Fruit fly (Drosophila melanogaster) whole organism, embryonic: Measurements from ENCODE around the gene CG42366.

Experiments used
- Ada2b ChIP-seq: fragments of 200-800 bp; sonication (Bioruptor generic); IDR thresholded peaks from 2 replicates; pipeline ENCODE4 v1.3.6; 2022; ENCODE audit warnings: missing biosample characterization, missing genetic modification characterization
- CG12071 ChIP-seq: fragments of 200-800 bp; sonication (Bioruptor generic); optimal IDR thresholded peaks from 3 replicates; lab custom pipeline; 2018; ENCODE audit warnings: missing biosample characterization, mild to moderate bottlenecking, missing genetic modification characterization
- CG12219 ChIP-seq: fragments of 200-800 bp; sonication (Bioruptor generic); optimal IDR thresholded peaks from 3 replicates; lab custom pipeline; 2018; ENCODE audit warnings: missing biosample characterization, mild to moderate bottlenecking, missing genetic modification characterization
- CG13624 ChIP-seq: fragments of 200-800 bp; sonication (Bioruptor generic); optimal IDR thresholded peaks from 2 replicates; lab custom pipeline; 2016; ENCODE audit warnings: missing biosample characterization, missing genetic modification characterization
- CG16779 ChIP-seq: fragments of 200-800 bp; sonication (Bioruptor generic); IDR thresholded peaks from 2 replicates; pipeline ENCODE4 v1.3.6; 2022; ENCODE audit warnings: missing biosample characterization, missing genetic modification characterization
- CG17385 ChIP-seq: fragments of 200-800 bp; sonication (Bioruptor generic); optimal IDR thresholded peaks from 3 replicates; lab custom pipeline; 2018; ENCODE audit warnings: missing biosample characterization, mild to moderate bottlenecking, missing genetic modification characterization
- CG17829 ChIP-seq: fragments of 200-800 bp; optimal IDR thresholded peaks from 2 replicates; lab custom pipeline; 2019; ENCODE audit warnings: missing biosample characterization, mild to moderate bottlenecking, missing genetic modification characterization, moderate library complexity
- CG31388 ChIP-seq: fragments of 200-800 bp; sonication (Bioruptor generic); optimal IDR thresholded peaks from 2 replicates; lab custom pipeline; 2016; ENCODE audit warnings: missing biosample characterization, missing genetic modification characterization
- CG32532 ChIP-seq: fragments of 200-800 bp; sonication (Bioruptor generic); IDR thresholded peaks from 2 replicates; pipeline ENCODE4 v1.3.6; 2022; ENCODE audit warnings: missing biosample characterization, missing genetic modification characterization
- CG33213 ChIP-seq: fragments of 200-800 bp; sonication (Bioruptor generic); optimal IDR thresholded peaks from 3 replicates; lab custom pipeline; 2016; ENCODE audit warnings: missing biosample characterization, missing genetic modification characterization
- CG42726 ChIP-seq: fragments of 200-800 bp; sonication (Bioruptor generic); IDR thresholded peaks from 2 replicates; pipeline ENCODE4 v1.3.6; 2022; ENCODE audit warnings: missing biosample characterization, missing genetic modification characterization; ENCODE audit not compliant: partially characterized antibody
- CG4404 ChIP-seq: fragments of 200-800 bp; sonication (Bioruptor generic); IDR thresholded peaks from 2 replicates; pipeline ENCODE4 v1.3.6; 2022; ENCODE audit warnings: missing biosample characterization, missing genetic modification characterization
- CG6272 ChIP-seq: fragments of 200-800 bp; sonication (Bioruptor generic); IDR thresholded peaks from 2 replicates; pipeline ENCODE4 v1.3.6; 2022; ENCODE audit warnings: missing biosample characterization, missing genetic modification characterization
- CG6654 ChIP-seq: fragments of 200-800 bp; sonication (Bioruptor generic); optimal IDR thresholded peaks from 2 replicates; lab custom pipeline; 2017; ENCODE audit warnings: missing biosample characterization, mild to moderate bottlenecking, missing genetic modification characterization
- CG9609 ChIP-seq: fragments of 200-800 bp; sonication (Bioruptor generic); optimal IDR thresholded peaks from 3 replicates; lab custom pipeline; 2016; ENCODE audit warnings: missing biosample characterization, missing genetic modification characterization
- CG9797 ChIP-seq: fragments of 200-800 bp; sonication (Bioruptor generic); optimal IDR thresholded peaks from 3 replicates; lab custom pipeline; 2018; ENCODE audit warnings: missing biosample characterization, mild to moderate bottlenecking, missing genetic modification characterization
- Camta ChIP-seq: fragments of 200-800 bp; sonication (Bioruptor generic); optimal IDR thresholded peaks from 2 replicates; lab custom pipeline; 2016; ENCODE audit warnings: missing biosample characterization, missing genetic modification characterization
- Dek ChIP-seq: fragments of 200-800 bp; sonication (Bioruptor generic); optimal IDR thresholded peaks from 3 replicates; lab custom pipeline; 2019; ENCODE audit warnings: missing biosample characterization, mild to moderate bottlenecking, missing genetic modification characterization, moderate library complexity
- Dref ChIP-seq: fragments of 200-800 bp; sonication (Bioruptor generic); IDR thresholded peaks from 2 replicates; pipeline ENCODE4 v1.3.6; 2022; ENCODE audit warnings: missing biosample characterization, missing genetic modification characterization
- Eip74EF ChIP-seq, 2 experiments: fragments of 200-800 bp in 1 of 2; fragments of >200 bp in 1 of 2; sonication (Bioruptor generic) in 1 of 2; optimal IDR thresholded peaks; 2 replicates each; lab custom pipeline; 2017 to 2019; ENCODE audit warnings: missing biosample characterization in 2 of 2, missing genetic modification characterization in 2 of 2, mild to moderate bottlenecking in 1 of 2, moderate library complexity in 1 of 2
- Ets65A ChIP-seq: fragments of 200-800 bp; sonication (Bioruptor generic); peaks from one replicate; lab custom pipeline; 2016; ENCODE audit warnings: missing biosample characterization, missing genetic modification characterization
- H2.0 ChIP-seq: fragments of 200-800 bp; sonication (Bioruptor generic); IDR thresholded peaks from 2 replicates; pipeline ENCODE4 v1.3.6; 2022; ENCODE audit warnings: missing biosample characterization, missing genetic modification characterization
- MBD-R2 ChIP-seq: fragments of 200-800 bp; sonication (Bioruptor generic); IDR thresholded peaks from 2 replicates; pipeline ENCODE4 v1.3.6; 2022; ENCODE audit warnings: missing biosample characterization, missing genetic modification characterization
- Mad ChIP-seq: fragments of 200-800 bp; sonication (Bioruptor generic); optimal IDR thresholded peaks from 2 replicates; lab custom pipeline; 2016; ENCODE audit warnings: missing biosample characterization, missing genetic modification characterization
- Med ChIP-seq: fragments of 200-800 bp; sonication (Bioruptor generic); peaks from one replicate; lab custom pipeline; 2016; ENCODE audit warnings: missing biosample characterization, missing genetic modification characterization, mild to moderate bottlenecking, inconsistent platforms, moderate library complexity
- Nf-YC ChIP-seq: fragments of 200-800 bp; optimal IDR thresholded peaks from 3 replicates; lab custom pipeline; 2019; ENCODE audit warnings: missing biosample characterization, mild to moderate bottlenecking, missing genetic modification characterization, moderate library complexity
- Sry-β ChIP-seq: fragments of 200-800 bp; sonication (Bioruptor generic); optimal IDR thresholded peaks from 2 replicates; lab custom pipeline; 2018; ENCODE audit warnings: missing biosample characterization, mild to moderate bottlenecking, missing genetic modification characterization, moderate library complexity
- Stat92E ChIP-seq, 3 experiments: fragments of >200 bp in 2 of 3; fragments of 200-800 bp in 1 of 3; sonication (Bioruptor generic) in 1 of 3; optimal IDR thresholded peaks; 2 replicates each; lab custom pipeline; 2017 to 2019; ENCODE audit warnings: missing biosample characterization in 3 of 3, missing genetic modification characterization in 3 of 3, mild to moderate bottlenecking in 1 of 3, moderate library complexity in 1 of 3
- Tbp ChIP-seq: fragments of >200 bp; optimal IDR thresholded peaks from 2 replicates; lab custom pipeline; 2018; ENCODE audit warnings: missing biosample characterization, missing genetic modification characterization
- Trl ChIP-seq, 3 experiments: fragments of >200 bp in 2 of 3; fragments of 200-800 bp in 1 of 3; sonication (Bioruptor generic) in 1 of 3; optimal IDR thresholded peaks; 2 replicates in 1 of 3; 3 replicates in 2 of 3; lab custom pipeline; 2016 to 2017; ENCODE audit warnings: missing biosample characterization in 1 of 3, missing genetic modification characterization in 1 of 3
- abd-A ChIP-seq: fragments of 200-800 bp; sonication (Bioruptor generic); optimal IDR thresholded peaks from 3 replicates; lab custom pipeline; 2019; ENCODE audit warnings: missing biosample characterization, mild to moderate bottlenecking, missing genetic modification characterization, moderate library complexity
- al ChIP-seq: fragments of 200-800 bp; sonication (Bioruptor generic); IDR thresholded peaks from 2 replicates; pipeline ENCODE4 v1.3.6; 2022; ENCODE audit warnings: missing biosample characterization, missing genetic modification characterization
- amos ChIP-seq: fragments of 200-800 bp; sonication (Bioruptor generic); IDR thresholded peaks from 2 replicates; pipeline ENCODE4 v1.3.6; 2022; ENCODE audit warnings: missing biosample characterization, missing genetic modification characterization; ENCODE audit not compliant: partially characterized antibody
- caup ChIP-seq: fragments of 200-800 bp; sonication (Bioruptor generic); optimal IDR thresholded peaks from 3 replicates; lab custom pipeline; 2017; ENCODE audit warnings: missing biosample characterization, mild to moderate bottlenecking, missing genetic modification characterization, moderate library complexity; ENCODE audit not compliant: severe bottlenecking
- chif ChIP-seq, 2 experiments: fragments of 200-800 bp; sonication (Bioruptor generic); optimal IDR thresholded peaks; 3 replicates each; lab custom pipeline; 2016; ENCODE audit warnings: missing biosample characterization in 2 of 2, missing genetic modification characterization in 2 of 2
- cwo ChIP-seq: fragments of 200-800 bp; sonication (Bioruptor generic); optimal IDR thresholded peaks from 3 replicates; lab custom pipeline; 2017; ENCODE audit warnings: missing biosample characterization, missing genetic modification characterization, mild to moderate bottlenecking, moderate library complexity, missing genetic modification reagents
- fd102C ChIP-seq: fragments of 200-800 bp; sonication (Bioruptor generic); optimal IDR thresholded peaks from 2 replicates; lab custom pipeline; 2018; ENCODE audit warnings: missing biosample characterization, mild to moderate bottlenecking, missing genetic modification characterization, moderate library complexity
- fu2 ChIP-seq: fragments of 200-800 bp; sonication (Bioruptor generic); optimal IDR thresholded peaks from 2 replicates; lab custom pipeline; 2016; ENCODE audit warnings: missing biosample characterization, missing genetic modification characterization
- gem ChIP-seq: fragments of 200-800 bp; sonication (Bioruptor generic); optimal IDR thresholded peaks from 2 replicates; lab custom pipeline; 2019; ENCODE audit warnings: missing biosample characterization, mild to moderate bottlenecking, missing genetic modification characterization, moderate library complexity
- gsb-n ChIP-seq: fragments of 200-800 bp; sonication (Bioruptor generic); optimal IDR thresholded peaks from 3 replicates; lab custom pipeline; 2018; ENCODE audit warnings: missing biosample characterization, mild to moderate bottlenecking, missing genetic modification characterization
- jumu ChIP-seq: fragments of 200-800 bp; sonication (Bioruptor generic); optimal IDR thresholded peaks from 3 replicates; lab custom pipeline; 2016; ENCODE audit warnings: missing biosample characterization, missing genetic modification characterization
- kay ChIP-seq: fragments of 200-800 bp; sonication (Bioruptor generic); optimal IDR thresholded peaks from 2 replicates; lab custom pipeline; 2016; ENCODE audit warnings: missing biosample characterization, missing genetic modification characterization
- ken ChIP-seq: fragments of 200-800 bp; sonication (Bioruptor generic); IDR thresholded peaks from 3 replicates; pipeline ENCODE4 v1.3.6; 2022; ENCODE audit warnings: missing biosample characterization, missing genetic modification characterization
- lola ChIP-seq, 3 experiments: fragments of >200 bp in 2 of 3; fragments of 200-800 bp in 1 of 3; sonication (Bioruptor generic) in 1 of 3; optimal IDR thresholded peaks; 2 replicates each; lab custom pipeline; 2017 to 2019; ENCODE audit warnings: missing biosample characterization in 3 of 3, missing genetic modification characterization in 3 of 3, mild to moderate bottlenecking in 1 of 3, moderate library complexity in 1 of 3
- odd ChIP-seq: fragments of 200-800 bp; sonication (Bioruptor generic); optimal IDR thresholded peaks from 2 replicates; lab custom pipeline; 2017; ENCODE audit warnings: missing biosample characterization, mild to moderate bottlenecking, missing genetic modification characterization
- org-1 ChIP-seq: fragments of 200-800 bp; sonication (Bioruptor generic); optimal IDR thresholded peaks from 2 replicates; lab custom pipeline; 2017; ENCODE audit warnings: missing biosample characterization, missing genetic modification characterization
- pho ChIP-seq: fragments of 200-800 bp; sonication (Bioruptor generic); optimal IDR thresholded peaks from 2 replicates; lab custom pipeline; 2016; ENCODE audit warnings: missing biosample characterization, missing genetic modification characterization
- pum ChIP-seq: fragments of 200-800 bp; sonication (Bioruptor generic); optimal IDR thresholded peaks from 2 replicates; lab custom pipeline; 2016; ENCODE audit warnings: missing biosample characterization, missing genetic modification characterization
- schlank ChIP-seq: fragments of 200-800 bp; sonication (Bioruptor generic); optimal IDR thresholded peaks from 2 replicates; lab custom pipeline; 2018; ENCODE audit warnings: missing biosample characterization, mild to moderate bottlenecking, missing genetic modification characterization
- sens ChIP-seq: fragments of 200-800 bp; sonication (Bioruptor generic); peaks from one replicate; lab custom pipeline; 2016; ENCODE audit warnings: missing biosample characterization, missing genetic modification characterization
- zf30C ChIP-seq: fragments of 200-800 bp; sonication (Bioruptor generic); optimal IDR thresholded peaks from 3 replicates; lab custom pipeline; 2018; ENCODE audit warnings: missing biosample characterization, mild to moderate bottlenecking, missing genetic modification characterization

Gene CG42366

dm6 chr2L:9921401-9921800 is 3.6 kb upstream of the CG42366 start, which contains the start of gene CG4592 (continued):
- TF ChIP-seq schlank (tag; lab: Kevin White, UChicago): peak; percentile 39
- peak; percentile 90 for TF ChIP-seq sens
- no peak for TF ChIP-seq Stat92E (GFP tag; optimal IDR thresholded peaks at IDR 0.05; lab: Kevin White, UChicago)
- no peak for TF ChIP-seq kay (GFP tag; lab: Kevin White, UChicago)
- peak; percentile 66 for TF ChIP-seq CG32532 (GFP tag; lab: Robert Waterston, UW)
- TF ChIP-seq Eip74EF (GFP tag; optimal IDR thresholded peaks at IDR 0.05; lab: Kevin White, UChicago): no peak
- no peak for TF ChIP-seq zf30C
- no peak for TF ChIP-seq CG13624 (GFP tag; lab: Kevin White, UChicago)
- peak; percentile 14 for TF ChIP-seq cwo (GFP tag; lab: Kevin White, UChicago)
- TF ChIP-seq CG9609 (GFP tag; lab: Kevin White, UChicago): peak; percentile 6
- peak; percentile 4 to 42 for TF ChIP-seq chif (GFP tag; optimal IDR thresholded peaks at IDR 0.05; lab: Kevin White, UChicago)
- TF ChIP-seq CG17829 (tag; lab: Kevin White, UChicago): peak; percentile 65
- no peak for TF ChIP-seq CG42726
- TF ChIP-seq CG6272 (GFP tag; lab: Robert Waterston, UW): no peak
- TF ChIP-seq caup (GFP tag; lab: Kevin White, UChicago): peak; percentile 66
- TF ChIP-seq Sry-β (GFP tag; lab: Kevin White, UChicago): no peak
- no peak for TF ChIP-seq amos
- TF ChIP-seq CG12071: peak; percentile 30
- no peak for TF ChIP-seq pum
- TF ChIP-seq gsb-n (tag; lab: Kevin White, UChicago): no peak
- peak; percentile 30 for TF ChIP-seq jumu
- TF ChIP-seq MBD-R2: peak; percentile 92
- no peak for TF ChIP-seq gem (tag; lab: Kevin White, UChicago)
- no peak for TF ChIP-seq CG4404 (GFP tag; lab: Robert Waterston, UW)
- TF ChIP-seq H2.0 (GFP tag; lab: Robert Waterston, UW): peak; percentile 66
- TF ChIP-seq fd102C: no peak
- TF ChIP-seq Nf-YC: no peak
- TF ChIP-seq CG17385 (GFP tag; lab: Kevin White, UChicago): peak; percentile 57
- TF ChIP-seq al (GFP tag; lab: Robert Waterston, UW): no peak
- TF ChIP-seq CG12219 (GFP tag; lab: Kevin White, UChicago): peak; percentile 66
- TF ChIP-seq CG31388 (GFP tag; lab: Kevin White, UChicago): no peak
- TF ChIP-seq lola (GFP tag; optimal IDR thresholded peaks at IDR 0.05; lab: Kevin White, UChicago): no peak
- TF ChIP-seq CG33213 (GFP tag; lab: Kevin White, UChicago): peak; percentile 12
- TF ChIP-seq CG9797 (GFP tag; lab: Kevin White, UChicago): no peak
- no peak for TF ChIP-seq CG16779 (GFP tag; lab: Robert Waterston, UW)
- no peak for TF ChIP-seq odd (GFP tag; lab: Kevin White, UChicago)
- no peak for TF ChIP-seq pho
- no peak for TF ChIP-seq Dek (tag; lab: Kevin White, UChicago)
- no peak for TF ChIP-seq Tbp
- peak; percentile 22 for TF ChIP-seq CG6654
- TF ChIP-seq ken (GFP tag; lab: Robert Waterston, UW): peak; percentile 76; the same call in 2 of the 3 replicates
- TF ChIP-seq org-1 (GFP tag; lab: Kevin White, UChicago): no peak
- no peak for TF ChIP-seq Trl (optimal IDR thresholded peaks at IDR 0.05; lab: Kevin White, UChicago)
- no peak for TF ChIP-seq Trl (GFP tag; optimal IDR thresholded peaks at IDR 0.05; lab: Kevin White, UChicago)
- peak; percentile 37 for TF ChIP-seq Camta (GFP tag; lab: Kevin White, UChicago)
- no peak for TF ChIP-seq Dref (GFP tag; lab: Robert Waterston, UW)
- peak; percentile 55 for TF ChIP-seq Mad
- peak; percentile 66 for TF ChIP-seq Ada2b
- peak; percentile 93 for TF ChIP-seq Med (GFP tag; lab: Kevin White, UChicago)
- peak; percentile 90 for TF ChIP-seq Ets65A
- TF ChIP-seq fu2: no peak
- TF ChIP-seq abd-A: no peak
